Worm (Caenorhabditis elegans) whole organism, L3 larva: ENCODE data around the gene srx-59.

Experiments
- elt-1 ChIP-seq: fragments of 150-350 bp; optimal IDR thresholded peaks from 2 replicates; lab custom pipeline; 2014; ENCODE audit warnings: missing biosample characterization, missing genetic modification characterization
- nhr-28 ChIP-seq: fragments of 150-350 bp; optimal IDR thresholded peaks from 2 replicates; lab custom pipeline; 2014; ENCODE audit warnings: missing biosample characterization, missing genetic modification characterization
- nhr-77 ChIP-seq: fragments of 150-350 bp; optimal IDR thresholded peaks from 2 replicates; lab custom pipeline; 2014; ENCODE audit warnings: missing biosample characterization, missing genetic modification characterization
- unc-39 ChIP-seq: sonication (generic microtip); optimal IDR thresholded peaks from 4 replicates; lab custom pipeline; 2017; ENCODE audit warnings: missing biosample characterization, missing genetic modification characterization

- TF ChIP-seq nhr-28 (tag; lab: Kevin White, UChicago), result no peak
- TF ChIP-seq nhr-77 (tag; lab: Kevin White, UChicago), result no peak
- no peak for TF ChIP-seq unc-39 (tag; lab: Kevin White, UChicago)
- no peak for TF ChIP-seq elt-1
Observed at ce11 chrV:6982813-6983212, 11.1 kb downstream of the srx-59 start, which contains the start of gene nhr-161.
